Fruit fly (Drosophila melanogaster) whole organism, embryonic: ENCODE data around the gene CG15814.

Experiments used
- Awh ChIP-seq: fragments of 200-800 bp; sonication (Bioruptor generic); IDR thresholded peaks from 2 replicates; pipeline ENCODE4, ENCODE4 v1.3.6; 2022; ENCODE audit warnings: missing biosample characterization, missing genetic modification characterization
- B-H1 ChIP-seq: fragments of 200-800 bp; sonication (Bioruptor generic); IDR thresholded peaks from 3 replicates; pipeline ENCODE4 v1.3.6; 2022; ENCODE audit warnings: missing biosample characterization, missing genetic modification characterization
- B-H2 ChIP-seq: fragments of 200-800 bp; sonication (Bioruptor generic); optimal IDR thresholded peaks from 2 replicates; lab custom pipeline; 2018; ENCODE audit warnings: missing biosample characterization, mild to moderate bottlenecking, missing genetic modification characterization
- BtbVII ChIP-seq: fragments of 200-800 bp; sonication (Bioruptor generic); optimal IDR thresholded peaks from 3 replicates; lab custom pipeline; 2017; ENCODE audit warnings: missing biosample characterization, mild to moderate bottlenecking, missing genetic modification characterization
- CG10274 ChIP-seq: fragments of 200-800 bp; sonication (Bioruptor generic); optimal IDR thresholded peaks from 3 replicates; lab custom pipeline; 2017; ENCODE audit warnings: missing biosample characterization, mild to moderate bottlenecking, missing genetic modification characterization
- CG10431 ChIP-seq: fragments of 200-800 bp; sonication (Bioruptor generic); optimal IDR thresholded peaks from 3 replicates; lab custom pipeline; 2018; ENCODE audit warnings: missing biosample characterization, mild to moderate bottlenecking, missing genetic modification characterization
- CG11085 ChIP-seq: fragments of 200-800 bp; sonication (Bioruptor generic); IDR thresholded peaks from 2 replicates; pipeline ENCODE4 v1.3.6; 2022; ENCODE audit warnings: missing biosample characterization, missing genetic modification characterization
- CG12236 ChIP-seq: fragments of 200-800 bp; sonication (Bioruptor generic); optimal IDR thresholded peaks from 2 replicates; lab custom pipeline; 2016; ENCODE audit warnings: missing biosample characterization, missing genetic modification characterization
- CG12299 ChIP-seq: fragments of 200-800 bp; sonication (Bioruptor generic); optimal IDR thresholded peaks from 2 replicates; lab custom pipeline; 2018; ENCODE audit warnings: missing biosample characterization, mild to moderate bottlenecking, missing genetic modification characterization
- CG13424 ChIP-seq: fragments of 200-800 bp; sonication (Bioruptor generic); optimal IDR thresholded peaks from 2 replicates; lab custom pipeline; 2019; ENCODE audit warnings: missing biosample characterization, mild to moderate bottlenecking, missing genetic modification characterization, moderate library complexity
- CG14710 ChIP-seq: fragments of 200-800 bp; sonication (Bioruptor generic); optimal IDR thresholded peaks from 3 replicates; lab custom pipeline; 2019; ENCODE audit warnings: missing biosample characterization, mild to moderate bottlenecking, missing genetic modification characterization, moderate library complexity
- CG1529 ChIP-seq: fragments of 200-800 bp; sonication (Bioruptor generic); optimal IDR thresholded peaks from 3 replicates; lab custom pipeline; 2018; ENCODE audit warnings: missing biosample characterization, missing genetic modification characterization
- CG18262 ChIP-seq: fragments of 200-800 bp; optimal IDR thresholded peaks from 3 replicates; lab custom pipeline; 2019; ENCODE audit warnings: missing biosample characterization, mild to moderate bottlenecking, missing genetic modification characterization, moderate library complexity
- CG1832 ChIP-seq: fragments of 200-800 bp; sonication (Bioruptor generic); optimal IDR thresholded peaks from 2 replicates; lab custom pipeline; 2017; ENCODE audit warnings: missing biosample characterization, mild to moderate bottlenecking, missing genetic modification characterization, inconsistent platforms
- CG2129 ChIP-seq: fragments of 200-800 bp; sonication (Bioruptor generic); IDR thresholded peaks from 2 replicates; pipeline ENCODE4 v1.3.6; 2022; ENCODE audit warnings: missing biosample characterization, missing genetic modification characterization; ENCODE audit not compliant: partially characterized antibody
- CG30020 ChIP-seq: fragments of 200-800 bp; optimal IDR thresholded peaks from 2 replicates; lab custom pipeline; 2019; ENCODE audit warnings: missing biosample characterization, mild to moderate bottlenecking, missing genetic modification characterization, moderate library complexity
- CG31365 ChIP-seq: fragments of 200-800 bp; sonication (Bioruptor generic); optimal IDR thresholded peaks from 2 replicates; lab custom pipeline; 2018; ENCODE audit warnings: missing biosample characterization, mild to moderate bottlenecking, missing genetic modification characterization
- CG4360 ChIP-seq: fragments of 200-800 bp; sonication (Bioruptor generic); IDR thresholded peaks from 2 replicates; pipeline ENCODE4 v1.3.6; 2022; ENCODE audit warnings: missing biosample characterization, missing genetic modification characterization
- CG5953 ChIP-seq: fragments of 200-800 bp; sonication (Bioruptor generic); IDR thresholded peaks from 2 replicates; pipeline ENCODE4 v1.3.6; 2022; ENCODE audit warnings: missing biosample characterization, missing genetic modification characterization
- CG9817 ChIP-seq: fragments of 200-800 bp; sonication (Bioruptor generic); optimal IDR thresholded peaks from 2 replicates; lab custom pipeline; 2018; ENCODE audit warnings: missing biosample characterization, mild to moderate bottlenecking, missing genetic modification characterization, moderate library complexity
- CrebB ChIP-seq: fragments of 200-800 bp; sonication (Bioruptor generic); optimal IDR thresholded peaks from 3 replicates; lab custom pipeline; 2018; ENCODE audit warnings: missing biosample characterization, mild to moderate bottlenecking, missing genetic modification characterization
- Eip74EF ChIP-seq, 2 experiments: fragments of 200-800 bp in 1 of 2; fragments of >200 bp in 1 of 2; sonication (Bioruptor generic) in 1 of 2; optimal IDR thresholded peaks; 2 replicates each; lab custom pipeline; 2017 to 2019; ENCODE audit warnings: missing biosample characterization in 2 of 2, missing genetic modification characterization in 2 of 2, mild to moderate bottlenecking in 1 of 2, moderate library complexity in 1 of 2
- Ets65A ChIP-seq: fragments of 200-800 bp; sonication (Bioruptor generic); peaks from one replicate; lab custom pipeline; 2016; ENCODE audit warnings: missing biosample characterization, missing genetic modification characterization
- H2.0 ChIP-seq: fragments of 200-800 bp; sonication (Bioruptor generic); IDR thresholded peaks from 2 replicates; pipeline ENCODE4 v1.3.6; 2022; ENCODE audit warnings: missing biosample characterization, missing genetic modification characterization
- Hr51 ChIP-seq, 2 experiments: fragments of 200-800 bp; sonication (Bioruptor generic); optimal IDR thresholded peaks; 2 replicates in 1 of 2; 3 replicates in 1 of 2; lab custom pipeline; 2016 to 2018; ENCODE audit warnings: missing biosample characterization in 2 of 2, missing genetic modification characterization in 2 of 2, mild to moderate bottlenecking in 1 of 2, moderate library complexity in 1 of 2
- Hsf ChIP-seq: fragments of 200-800 bp; sonication (Bioruptor generic); optimal IDR thresholded peaks from 3 replicates; lab custom pipeline; 2016; ENCODE audit warnings: missing biosample characterization, missing genetic modification characterization
- Jarid2 ChIP-seq: fragments of 200-800 bp; sonication (Bioruptor generic); optimal IDR thresholded peaks from 3 replicates; lab custom pipeline; 2017; ENCODE audit warnings: mild to moderate bottlenecking, missing biosample characterization, missing genetic modification reagents, missing genetic modification characterization
- Lim3 ChIP-seq: fragments of 200-800 bp; sonication (Bioruptor generic); IDR thresholded peaks from 2 replicates; pipeline ENCODE4 v1.3.6; 2022; ENCODE audit warnings: missing biosample characterization, missing genetic modification characterization
- NfI ChIP-seq: fragments of 200-800 bp; sonication (Bioruptor generic); optimal IDR thresholded peaks from 3 replicates; lab custom pipeline; 2018; ENCODE audit warnings: missing biosample characterization, mild to moderate bottlenecking, missing genetic modification characterization, moderate library complexity
- bbx ChIP-seq: fragments of 200-800 bp; sonication (Bioruptor generic); IDR thresholded peaks from 2 replicates; pipeline ENCODE4 v1.3.6; 2022; ENCODE audit warnings: missing biosample characterization, missing genetic modification characterization; ENCODE audit not compliant: partially characterized antibody
- cas ChIP-seq: fragments of 200-800 bp; sonication (Bioruptor generic); IDR thresholded peaks from 2 replicates; pipeline ENCODE4 v1.3.6; 2022; ENCODE audit warnings: missing biosample characterization, missing genetic modification characterization
- chif ChIP-seq, 2 experiments: fragments of 200-800 bp; sonication (Bioruptor generic); optimal IDR thresholded peaks; 3 replicates each; lab custom pipeline; 2016; ENCODE audit warnings: missing biosample characterization in 2 of 2, missing genetic modification characterization in 2 of 2
- crol ChIP-seq: fragments of 200-800 bp; sonication (Bioruptor generic); IDR thresholded peaks from 2 replicates; pipeline ENCODE4 v1.3.6; 2022; ENCODE audit warnings: missing biosample characterization, missing genetic modification characterization
- dmrt11E ChIP-seq: fragments of 200-800 bp; sonication (Bioruptor generic); optimal IDR thresholded peaks from 3 replicates; lab custom pipeline; 2018; ENCODE audit warnings: missing biosample characterization, mild to moderate bottlenecking, missing genetic modification characterization, moderate library complexity
- eyg ChIP-seq: fragments of 200-800 bp; sonication (Bioruptor generic); optimal IDR thresholded peaks from 3 replicates; lab custom pipeline; 2016; ENCODE audit warnings: missing biosample characterization, missing genetic modification characterization
- fu2 ChIP-seq: fragments of 200-800 bp; sonication (Bioruptor generic); optimal IDR thresholded peaks from 2 replicates; lab custom pipeline; 2016; ENCODE audit warnings: missing biosample characterization, missing genetic modification characterization
- gem ChIP-seq: fragments of 200-800 bp; sonication (Bioruptor generic); optimal IDR thresholded peaks from 2 replicates; lab custom pipeline; 2019; ENCODE audit warnings: missing biosample characterization, mild to moderate bottlenecking, missing genetic modification characterization, moderate library complexity
- kah ChIP-seq: fragments of 200-800 bp; sonication (Bioruptor generic); optimal IDR thresholded peaks from 2 replicates; lab custom pipeline; 2018; ENCODE audit warnings: missing biosample characterization, mild to moderate bottlenecking, missing genetic modification characterization
- kay ChIP-seq: fragments of 200-800 bp; sonication (Bioruptor generic); optimal IDR thresholded peaks from 2 replicates; lab custom pipeline; 2016; ENCODE audit warnings: missing biosample characterization, missing genetic modification characterization
- p53 ChIP-seq: fragments of 200-800 bp; sonication (Bioruptor generic); optimal IDR thresholded peaks from 2 replicates; lab custom pipeline; 2016; ENCODE audit warnings: missing biosample characterization, missing genetic modification characterization
- psq ChIP-seq: fragments of 200-800 bp; sonication (Bioruptor generic); optimal IDR thresholded peaks from 2 replicates; lab custom pipeline; 2017; ENCODE audit warnings: missing biosample characterization, missing genetic modification characterization
- sc ChIP-seq, 3 experiments: fragments of >200 bp in 2 of 3; fragments of 200-800 bp in 1 of 3; sonication (Bioruptor generic) in 1 of 3; optimal IDR thresholded peaks; 2 replicates in 2 of 3; 3 replicates in 1 of 3; lab custom pipeline; 2017; ENCODE audit warnings: mild to moderate bottlenecking in 1 of 3, missing biosample characterization in 1 of 3, missing genetic modification characterization in 1 of 3, missing genetic modification reagents in 1 of 3
- seq ChIP-seq: fragments of 200-800 bp; sonication (Bioruptor generic); IDR thresholded peaks from 2 replicates; pipeline ENCODE4 v1.3.6; 2022; ENCODE audit warnings: missing biosample characterization, missing genetic modification characterization
- shn ChIP-seq: fragments of 200-800 bp; sonication (Bioruptor generic); optimal IDR thresholded peaks from 3 replicates; lab custom pipeline; 2016; ENCODE audit warnings: missing biosample characterization, missing genetic modification characterization
- sr ChIP-seq: fragments of 200-800 bp; sonication (Bioruptor generic); IDR thresholded peaks from 3 replicates; pipeline ENCODE4 v1.3.6; 2022; ENCODE audit warnings: missing biosample characterization, missing genetic modification characterization
- tx ChIP-seq: fragments of 200-800 bp; sonication (Bioruptor generic); optimal IDR thresholded peaks from 2 replicates; lab custom pipeline; 2016; ENCODE audit warnings: missing biosample characterization, missing genetic modification characterization
- usp ChIP-seq: fragments of >200 bp; optimal IDR thresholded peaks from 2 replicates; lab custom pipeline; 2017; ENCODE audit warnings: missing biosample characterization, missing genetic modification characterization

CG15814 gene

DNA sequence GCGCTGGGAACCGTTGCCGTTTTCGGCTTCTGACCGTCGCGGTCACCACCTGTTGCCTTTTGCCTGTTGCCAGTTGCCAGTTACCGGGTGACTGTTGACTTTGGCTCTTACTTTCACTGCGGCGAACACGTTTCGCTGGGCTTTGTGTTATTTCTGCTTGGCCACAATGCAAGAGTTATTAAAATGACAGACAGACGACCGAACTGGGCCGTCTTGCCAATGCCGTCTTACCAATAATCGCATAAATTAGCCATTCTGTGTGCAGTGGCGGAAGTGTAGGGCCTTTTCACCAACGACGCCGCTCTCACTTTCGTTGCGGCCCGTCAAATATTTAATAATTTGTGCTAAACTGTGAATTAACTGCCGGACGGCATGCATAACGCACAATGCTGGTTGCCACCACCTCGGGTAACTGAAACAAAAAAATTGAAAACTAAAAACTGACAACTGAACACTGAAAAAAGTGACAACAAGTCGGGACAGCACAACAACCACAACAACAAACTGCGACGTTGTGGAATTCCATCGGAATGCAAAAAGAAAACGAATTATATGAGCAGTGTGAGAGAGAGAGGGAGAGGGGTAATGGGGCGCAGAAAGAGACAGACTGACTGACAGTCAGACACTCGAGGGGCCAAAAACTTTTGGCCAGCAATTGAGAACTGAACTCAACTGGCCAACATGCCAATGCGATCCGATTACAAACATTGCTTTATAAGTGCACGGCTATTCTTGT, 21.7 kb downstream of the CG15814 start (continued):
- TF ChIP-seq CG4360 (GFP tag; lab: Robert Waterston, UW), result peak; percentile 71; the same call in 1 of the 2 replicates
- no peak for TF ChIP-seq dmrt11E (tag; lab: Kevin White, UChicago)
- TF ChIP-seq B-H1 (GFP tag; lab: Robert Waterston, UW), result no peak
- TF ChIP-seq Awh (GFP tag; lab: Robert Waterston, UW), result no peak
- no peak for TF ChIP-seq psq (GFP tag; lab: Kevin White, UChicago)
- TF ChIP-seq usp (GFP tag; lab: Kevin White, UChicago), result no peak
- TF ChIP-seq CG9817, result no peak
- no peak for TF ChIP-seq p53 (GFP tag; lab: Kevin White, UChicago)
- TF ChIP-seq CG5953 (GFP tag; lab: Robert Waterston, UW), result no peak
- no peak for TF ChIP-seq kay (GFP tag; lab: Kevin White, UChicago)
- TF ChIP-seq kah, result peak; percentile 30
- no peak for TF ChIP-seq Hsf
- no peak for TF ChIP-seq CG1529
- TF ChIP-seq CG1832 (GFP tag; lab: Kevin White, UChicago), result peak; percentile 42
- no peak for TF ChIP-seq Eip74EF (GFP tag; optimal IDR thresholded peaks at IDR 0.05; lab: Kevin White, UChicago)
- no peak for TF ChIP-seq seq (GFP tag; lab: Robert Waterston, UW)
- no peak for TF ChIP-seq sr (GFP tag; lab: Robert Waterston, UW)
- no peak for TF ChIP-seq eyg (GFP tag; lab: Kevin White, UChicago)
- TF ChIP-seq CG30020 (tag; lab: Kevin White, UChicago), result no peak
- no peak for TF ChIP-seq CG10431 (GFP tag; lab: Kevin White, UChicago)
- TF ChIP-seq crol (GFP tag; lab: Robert Waterston, UW), result peak; percentile 24; the same call in 1 of the 2 replicates
- peak; percentile 60 for TF ChIP-seq Ets65A

dm6 chrX:17826807-17827703, 23.1 kb downstream of the CG15814 start, which contains the start of gene Socs16D:
Socs16D (minus strand) TSS chrX:17827564.
- TF ChIP-seq CG10274, result no peak
- TF ChIP-seq fu2 (GFP tag; lab: Kevin White, UChicago), result no peak
- TF ChIP-seq CrebB, result no peak
- TF ChIP-seq CG18262 (tag; lab: Kevin White, UChicago), result no peak
- peak; percentile 77 for TF ChIP-seq B-H2 (GFP tag; lab: Kevin White, UChicago)
- TF ChIP-seq NfI (GFP tag; lab: Kevin White, UChicago), result peak; percentile 2
- no peak for TF ChIP-seq tx (GFP tag; lab: Kevin White, UChicago)
- no peak for TF ChIP-seq sc (optimal IDR thresholded peaks at IDR 0.05; lab: Kevin White, UChicago)
- no peak for TF ChIP-seq sc (GFP tag; optimal IDR thresholded peaks at IDR 0.05; lab: Kevin White, UChicago)
- TF ChIP-seq CG14710 (tag; lab: Kevin White, UChicago), result peak; percentile 70
- TF ChIP-seq Hr51 (GFP tag; optimal IDR thresholded peaks at IDR 0.05; lab: Kevin White, UChicago), result peak in 1 of 2 experiments; percentile 56
- TF ChIP-seq gem (tag; lab: Kevin White, UChicago), result peak; percentile 30
- no peak for TF ChIP-seq CG13424 (tag; lab: Kevin White, UChicago)
- TF ChIP-seq H2.0 (GFP tag; lab: Robert Waterston, UW), result no peak
- no peak for TF ChIP-seq shn (GFP tag; lab: Kevin White, UChicago)
- no peak for TF ChIP-seq CG12299
- peak; percentile 98 for TF ChIP-seq bbx (GFP tag; lab: Robert Waterston, UW)
- TF ChIP-seq CG11085 (GFP tag; lab: Robert Waterston, UW), result no peak
- peak; percentile 39 for TF ChIP-seq CG12236 (GFP tag; lab: Kevin White, UChicago)
- TF ChIP-seq Jarid2 (GFP tag; lab: Kevin White, UChicago), result peak; percentile 34
- peak; percentile 27 for TF ChIP-seq CG31365 (tag; lab: Kevin White, UChicago)
- peak; percentile 23 to 42 for TF ChIP-seq chif (GFP tag; optimal IDR thresholded peaks at IDR 0.05; lab: Kevin White, UChicago)
- TF ChIP-seq Lim3, result no peak
- TF ChIP-seq CG2129 (GFP tag; lab: Robert Waterston, UW), result peak; percentile 95
- TF ChIP-seq BtbVII (GFP tag; lab: Kevin White, UChicago), result peak; percentile 13
- no peak for TF ChIP-seq cas (GFP tag; lab: Robert Waterston, UW)
